Fruit fly (Drosophila melanogaster): Measurements from ENCODE around the gene Edc3.
A peak's percentile ranks its signal among the peaks of the same experiment; 100 is the strongest.

Edc3 gene

dm6 chr3L:17496871-17497492 lies 32.7 kb downstream of the Edc3 start:
- TF ChIP-seq fru (GFP tag; optimal IDR thresholded peaks at IDR 0.05) (peak; percentile 41), psq (GFP tag; optimal IDR thresholded peaks at IDR 0.05) (no peak), rgr (GFP tag; optimal IDR thresholded peaks at IDR 0.05) (peak; percentile 12), Dfd (GFP tag; optimal IDR thresholded peaks at IDR 0.05) (no peak), h (GFP tag; optimal IDR thresholded peaks at IDR 0.05) (peak; percentile 24)

dm6 chr3L:17496012-17496411 lies 33.6 kb downstream of the Edc3 start:
- TF ChIP-seq dmrt93B (GFP tag; optimal IDR thresholded peaks at IDR 0.05), result no peak
- TF ChIP-seq HLH106 (tag; optimal IDR thresholded peaks at IDR 0.05), result no peak
- no peak for TF ChIP-seq Myc (optimal IDR thresholded peaks at IDR 0.05)
- TF ChIP-seq Abd-B (GFP tag; optimal IDR thresholded peaks at IDR 0.05), result no peak
- no peak for TF ChIP-seq foxo (GFP tag; optimal IDR thresholded peaks at IDR 0.05)
- TF ChIP-seq GATAd (GFP tag; optimal IDR thresholded peaks at IDR 0.05), result no peak
- TF ChIP-seq N (GFP tag; optimal IDR thresholded peaks at IDR 0.05), result no peak

- TF ChIP-seq psq (GFP tag; optimal IDR thresholded peaks at IDR 0.05), result peak; percentile 53
- no peak for TF ChIP-seq Dif (GFP tag; optimal IDR thresholded peaks at IDR 0.05; ENCODE audit: partially characterized antibody)
- peak; percentile 52 for TF ChIP-seq Sp1 (GFP tag; optimal IDR thresholded peaks at IDR 0.05)
- no peak for TF ChIP-seq Vsx2 (GFP tag; optimal IDR thresholded peaks at IDR 0.05; ENCODE audit: partially characterized antibody)
- peak; percentile 14 for TF ChIP-seq brk (GFP tag; optimal IDR thresholded peaks at IDR 0.05)
- TF ChIP-seq ey (GFP tag; optimal IDR thresholded peaks at IDR 0.05), result peak; percentile 73
- no peak for TF ChIP-seq Hr78 (GFP tag; optimal IDR thresholded peaks at IDR 0.05)
- TF ChIP-seq sv (GFP tag; optimal IDR thresholded peaks at IDR 0.05), result peak; percentile 3
- no peak for TF ChIP-seq GATAd (GFP tag; optimal IDR thresholded peaks at IDR 0.05)
- peak; percentile 62 for TF ChIP-seq rgr (GFP tag; optimal IDR thresholded peaks at IDR 0.05)
- peak; percentile 1 for TF ChIP-seq Hnf4 (GFP tag; optimal IDR thresholded peaks at IDR 0.05)
- TF ChIP-seq foxo (GFP tag; optimal IDR thresholded peaks at IDR 0.05), result peak in 1 of 2 experiments; percentile 62
- no peak for TF ChIP-seq Hr83 (GFP tag; optimal IDR thresholded peaks at IDR 0.05; ENCODE audit: poor library complexity, severe bottlenecking)
- peak; percentile 59 for TF ChIP-seq h (GFP tag; optimal IDR thresholded peaks at IDR 0.05)
- TF ChIP-seq usp (GFP tag; optimal IDR thresholded peaks at IDR 0.05), result no peak
- TF ChIP-seq Myc (optimal IDR thresholded peaks at IDR 0.05), result no peak
- peak; percentile 70 for TF ChIP-seq fru (GFP tag; optimal IDR thresholded peaks at IDR 0.05)
- TF ChIP-seq jim (GFP tag; optimal IDR thresholded peaks at IDR 0.05), result no peak
- TF ChIP-seq dmrt93B (GFP tag; optimal IDR thresholded peaks at IDR 0.05), result peak; percentile 32
- TF ChIP-seq OdsH (GFP tag; optimal IDR thresholded peaks at IDR 0.05), result peak; percentile 55
- peak; percentile 70 for TF ChIP-seq woc (GFP tag; optimal IDR thresholded peaks at IDR 0.05)
- TF ChIP-seq tai (GFP tag; optimal IDR thresholded peaks at IDR 0.05), result peak; percentile 50
- TF ChIP-seq dsf (GFP tag; optimal IDR thresholded peaks at IDR 0.05; ENCODE audit: borderline replicate concordance), result no peak
- TF ChIP-seq Rel (GFP tag; optimal IDR thresholded peaks at IDR 0.05), result no peak
- peak; percentile 75 for TF ChIP-seq Rel (tag; optimal IDR thresholded peaks at IDR 0.05)
- no peak for TF ChIP-seq sage (GFP tag; optimal IDR thresholded peaks at IDR 0.05)
- peak; percentile 56 for TF ChIP-seq HLH106 (tag; optimal IDR thresholded peaks at IDR 0.05)
- TF ChIP-seq br (GFP tag; optimal IDR thresholded peaks at IDR 0.05), result peak; percentile 74
These were observed 34.2 kb downstream of the Edc3 start for dm6 chr3L:17495266-17495961.

DNA sequence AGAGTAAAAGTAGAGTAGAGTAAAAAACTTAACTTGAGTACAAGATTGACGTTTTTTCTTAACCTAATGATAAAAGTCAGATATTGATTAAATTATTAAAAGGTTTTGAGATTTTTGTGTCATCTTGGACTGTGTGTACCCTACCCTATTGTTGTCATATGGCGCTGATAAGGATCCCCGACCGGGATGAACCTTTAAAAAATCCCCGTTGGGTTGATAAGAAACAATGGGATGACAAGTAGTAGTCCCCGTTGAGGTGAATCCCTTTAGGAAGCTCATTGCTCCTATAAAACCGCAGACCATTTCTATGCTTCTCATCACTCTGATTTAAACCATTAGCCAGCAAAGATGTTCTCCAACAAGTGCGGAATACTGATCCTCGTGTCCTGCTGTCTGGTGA lies 35.1 kb downstream of the Edc3 start, which contains the start of gene edin:
Gene edin (plus strand): TSS at position 340 of the 400 bp plus-strand sequence.
- no peak for TF ChIP-seq N (GFP tag; optimal IDR thresholded peaks at IDR 0.05)
- TF ChIP-seq Rel (GFP tag; optimal IDR thresholded peaks at IDR 0.05), result no peak
- peak; percentile 99 for TF ChIP-seq Rel (tag; optimal IDR thresholded peaks at IDR 0.05)

All from whole organism, wandering third instar larva.